Worm (Caenorhabditis elegans) whole organism, young adult: Measurements from ENCODE around the gene Y46H3D.8.

Experiments
- B0261.1 ChIP-seq: sonication (generic microtip); optimal IDR thresholded peaks from 2 replicates; lab custom pipeline; 2016; ENCODE audit warnings: mild to moderate bottlenecking, missing genetic modification characterization, moderate library complexity, missing compliant biosample characterization
- C17E4.6 ChIP-seq: fragments of 200-800 bp; sonication (Bioruptor generic); IDR thresholded peaks from 2 replicates; pipeline ENCODE4 v1.3.6; 2022; ENCODE audit warnings: missing genetic modification reagents, missing genetic modification characterization, missing compliant biosample characterization
- F10E7.11 ChIP-seq: sonication (generic microtip); optimal IDR thresholded peaks from 2 replicates; lab custom pipeline; 2017; ENCODE audit warnings: mild to moderate bottlenecking, missing genetic modification characterization, moderate library complexity, missing compliant biosample characterization
- F22D6.2 ChIP-seq: sonication (generic microtip); optimal IDR thresholded peaks from 2 replicates; lab custom pipeline; 2016; ENCODE audit warnings: mild to moderate bottlenecking, missing genetic modification characterization, missing compliant biosample characterization
- F37B4.10 ChIP-seq: fragments of 200-800 bp; sonication (Bioruptor generic); IDR thresholded peaks from 2 replicates; pipeline ENCODE4 v1.3.6; 2022; ENCODE audit warnings: missing genetic modification characterization, missing compliant biosample characterization
- F49E8.2 ChIP-seq: sonication (generic microtip); optimal IDR thresholded peaks from 3 replicates; lab custom pipeline; 2017; ENCODE audit warnings: missing genetic modification characterization, mild to moderate bottlenecking, missing compliant biosample characterization, antibody characterized with exemption, moderate library complexity; ENCODE audit not compliant: insufficient read depth
- F52B5.7 ChIP-seq: sonication (generic microtip); optimal IDR thresholded peaks from 2 replicates; lab custom pipeline; 2016; ENCODE audit warnings: mild to moderate bottlenecking, missing genetic modification characterization, missing compliant biosample characterization
- F57A8.1 ChIP-seq: fragments of 200-800 bp; sonication (Bioruptor generic); optimal IDR thresholded peaks from 2 replicates; lab custom pipeline; 2018; ENCODE audit warnings: mild to moderate bottlenecking, missing genetic modification characterization, moderate library complexity, missing compliant biosample characterization
- F57C9.4 ChIP-seq: sonication (generic microtip); optimal IDR thresholded peaks from 2 replicates; lab custom pipeline; 2017; ENCODE audit warnings: mild to moderate bottlenecking, missing genetic modification characterization, missing compliant biosample characterization
- K12H6.12 ChIP-seq: fragments of 200-800 bp; sonication (Bioruptor generic); optimal IDR thresholded peaks from 2 replicates; lab custom pipeline; 2018; ENCODE audit warnings: mild to moderate bottlenecking, missing genetic modification characterization, missing compliant biosample characterization
- aptf-2 ChIP-seq: fragments of 200-800 bp; sonication (Bioruptor generic); conservative IDR thresholded peaks from 2 replicates; pipeline ENCODE4 v1.3.6; 2022; ENCODE audit warnings: missing genetic modification reagents, missing genetic modification characterization, missing compliant biosample characterization
- ccch-3 ChIP-seq: fragments of 200-800 bp; sonication (Bioruptor generic); optimal IDR thresholded peaks from 2 replicates; lab custom pipeline; 2018; ENCODE audit warnings: mild to moderate bottlenecking, missing genetic modification characterization, missing compliant biosample characterization
- cebp-1 ChIP-seq, 2 experiments: fragments of 200-800 bp in 1 of 2; sonication (Bioruptor generic) in 1 of 2; sonication (generic microtip) in 1 of 2; IDR thresholded peaks in 1 of 2; optimal IDR thresholded peaks in 1 of 2; 2 replicates each; pipeline versions ENCODE4 v1.3.6 to Lab custom; 2017 to 2022; ENCODE audit warnings: missing compliant biosample characterization in 2 of 2, missing genetic modification characterization in 2 of 2, mild to moderate bottlenecking in 1 of 2, missing genetic modification reagents in 1 of 2, moderate library complexity in 1 of 2
- cebp-2 ChIP-seq: fragments of 200-800 bp; sonication (Bioruptor generic); IDR thresholded peaks from 2 replicates; pipeline ENCODE4 v1.3.6; 2022; ENCODE audit warnings: missing genetic modification characterization, missing compliant biosample characterization
- chd-7 ChIP-seq: sonication (generic microtip); optimal IDR thresholded peaks from 2 replicates; lab custom pipeline; 2016; ENCODE audit warnings: mild to moderate bottlenecking, missing genetic modification characterization, moderate library complexity, missing compliant biosample characterization
- die-1 ChIP-seq: sonication (generic microtip); optimal IDR thresholded peaks from 2 replicates; lab custom pipeline; 2016; ENCODE audit warnings: missing genotype, mild to moderate bottlenecking, missing genetic modification characterization, missing compliant biosample characterization
- efl-1 ChIP-seq: fragments of 150-350 bp; optimal IDR thresholded peaks from 2 replicates; lab custom pipeline; 2014; ENCODE audit warnings: missing biosample characterization, missing genetic modification reagents, missing genetic modification characterization
- egl-44 ChIP-seq: fragments of 200-800 bp; sonication (Bioruptor generic); IDR thresholded peaks from 2 replicates; pipeline ENCODE4 v1.3.6; 2022; ENCODE audit warnings: missing genetic modification reagents, missing genetic modification characterization, missing compliant biosample characterization
- egrh-3 ChIP-seq: fragments of 200-800 bp; sonication (Bioruptor generic); IDR thresholded peaks from 2 replicates; pipeline ENCODE4 v1.3.6; 2022; ENCODE audit warnings: missing genetic modification reagents, missing genetic modification characterization, missing compliant biosample characterization
- gei-17 ChIP-seq: fragments of 200-800 bp; sonication (Bioruptor generic); optimal IDR thresholded peaks from 2 replicates; lab custom pipeline; 2018; ENCODE audit warnings: mild to moderate bottlenecking, missing genetic modification characterization, missing compliant biosample characterization
- hmg-20 ChIP-seq: fragments of 200-800 bp; sonication (Bioruptor generic); IDR thresholded peaks from 2 replicates; pipeline ENCODE4 v1.3.6; 2022; ENCODE audit warnings: missing genetic modification reagents, missing genetic modification characterization, missing compliant biosample characterization
- hrde-1 ChIP-seq: sonication (generic microtip); optimal IDR thresholded peaks from 2 replicates; lab custom pipeline; 2016; ENCODE audit warnings: missing genetic modification characterization, mild to moderate bottlenecking, missing compliant biosample characterization, moderate library complexity, missing genotype, missing genetic modification reagents, borderline replicate concordance
- lin-54 ChIP-seq: fragments of 200-800 bp; sonication (Bioruptor generic); optimal IDR thresholded peaks from 2 replicates; lab custom pipeline; 2018; ENCODE audit warnings: mild to moderate bottlenecking, missing genetic modification characterization, missing compliant biosample characterization
- lir-1 ChIP-seq: fragments of 200-800 bp; sonication (Bioruptor generic); conservative IDR thresholded peaks from 2 replicates; pipeline ENCODE4 v1.3.6; 2022; ENCODE audit warnings: missing genetic modification reagents, missing genetic modification characterization, missing compliant biosample characterization
- lsl-1 ChIP-seq: fragments of 200-800 bp; sonication (Bioruptor generic); optimal IDR thresholded peaks from 2 replicates; lab custom pipeline; 2018; ENCODE audit warnings: mild to moderate bottlenecking, missing genetic modification characterization, moderate library complexity, missing compliant biosample characterization
- mcd-1 ChIP-seq: fragments of 200-800 bp; sonication (Bioruptor generic); IDR thresholded peaks from 2 replicates; pipeline ENCODE4 v1.3.6; 2022; ENCODE audit warnings: missing genetic modification reagents, missing genetic modification characterization, missing compliant biosample characterization
- mxl-1 ChIP-seq: sonication (generic microtip); optimal IDR thresholded peaks from 2 replicates; lab custom pipeline; 2016; ENCODE audit warnings: missing genetic modification characterization, missing compliant biosample characterization
- nfya-2 ChIP-seq: fragments of 200-800 bp; sonication (Bioruptor generic); IDR thresholded peaks from 2 replicates; pipeline ENCODE4 v1.3.6; 2022; ENCODE audit warnings: missing genetic modification reagents, missing genetic modification characterization, missing compliant biosample characterization
- nhr-179 ChIP-seq: sonication (generic microtip); optimal IDR thresholded peaks from 2 replicates; lab custom pipeline; 2016; ENCODE audit warnings: mild to moderate bottlenecking, missing genetic modification characterization, missing compliant biosample characterization
- nhr-27 ChIP-seq: fragments of 200-800 bp; sonication (Bioruptor generic); optimal IDR thresholded peaks from 2 replicates; lab custom pipeline; 2018; ENCODE audit warnings: mild to moderate bottlenecking, missing genetic modification characterization, moderate library complexity, missing compliant biosample characterization
- sdz-38 ChIP-seq: sonication (generic microtip); optimal IDR thresholded peaks from 2 replicates; lab custom pipeline; 2016; ENCODE audit warnings: missing genotype, missing genetic modification characterization, missing compliant biosample characterization
- snpc-4 ChIP-seq, 5 experiments: fragments of 150-350 bp in 1 of 5; sonication (generic microtip) in 4 of 5; optimal IDR thresholded peaks; 2 replicates each; lab custom pipeline; 2014 to 2018; ENCODE audit warnings: missing genetic modification characterization in 5 of 5, missing biosample characterization in 3 of 5, antibody characterized with exemption in 2 of 5, mild to moderate bottlenecking in 2 of 5, missing compliant biosample characterization in 2 of 5, missing genotype in 2 of 5, moderate library complexity in 2 of 5, missing genetic modification reagents in 1 of 5
- sptf-2 ChIP-seq: fragments of 200-800 bp; sonication (Bioruptor generic); optimal IDR thresholded peaks from 2 replicates; lab custom pipeline; 2018; ENCODE audit warnings: mild to moderate bottlenecking, missing genetic modification characterization, missing compliant biosample characterization
- tlf-1 ChIP-seq: fragments of 200-800 bp; sonication (Bioruptor generic); optimal IDR thresholded peaks from 2 replicates; lab custom pipeline; 2018; ENCODE audit warnings: mild to moderate bottlenecking, missing genetic modification characterization, missing compliant biosample characterization
- unc-62 ChIP-seq: fragments of 150-350 bp; optimal IDR thresholded peaks from 2 replicates; lab custom pipeline; 2014; ENCODE audit warnings: missing biosample characterization, missing genetic modification reagents, missing genetic modification characterization
- zfh-2 ChIP-seq: fragments of 200-800 bp; sonication (Bioruptor generic); conservative IDR thresholded peaks from 2 replicates; pipeline ENCODE4 v1.3.6; 2022; ENCODE audit warnings: missing genetic modification reagents, missing genetic modification characterization, missing compliant biosample characterization
- ztf-3 ChIP-seq: fragments of 200-800 bp; sonication (Bioruptor generic); optimal IDR thresholded peaks from 2 replicates; lab custom pipeline; 2018; ENCODE audit warnings: mild to moderate bottlenecking, missing genetic modification characterization, missing compliant biosample characterization
- ztf-6 ChIP-seq: fragments of 200-800 bp; sonication (Bioruptor generic); IDR thresholded peaks from 2 replicates; pipeline ENCODE4 v1.3.6; 2022; ENCODE audit warnings: missing genetic modification reagents, missing genetic modification characterization, missing compliant biosample characterization

Y46H3D.8 gene

DNA sequence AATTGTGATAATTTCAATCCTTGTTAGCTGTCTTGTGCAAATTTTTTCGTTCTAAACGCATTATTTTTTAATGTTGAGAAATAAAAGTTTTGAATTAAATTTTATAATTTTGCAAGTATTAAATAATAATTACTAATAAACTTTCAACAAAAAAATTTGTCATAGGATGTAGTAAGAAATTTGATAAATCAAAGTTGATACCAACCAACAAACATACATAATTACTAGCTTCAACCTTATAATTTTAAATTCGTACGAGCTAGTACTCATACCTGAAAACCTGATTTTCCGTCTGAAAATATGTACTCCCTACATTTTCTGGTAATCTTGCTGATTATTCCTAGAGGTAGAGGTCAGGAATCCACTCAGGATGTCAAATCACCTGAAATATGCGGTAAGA is 20.0 kb upstream of the Y46H3D.8 start, which contains the start of gene irld-44:
irld-44 (plus strand) TSS at position 301 of the 400 bp plus-strand sequence.
- TF ChIP-seq aptf-2 (GFP tag; lab: Robert Waterston, UW) (no peak), nhr-27 (no peak), F10E7.11 (no peak), lsl-1 (GFP tag; lab: Kevin White, UChicago) (no peak), ztf-6 (GFP tag; lab: Robert Waterston, UW) (no peak), B0261.1 (tag; lab: Kevin White, UChicago) (no peak), nhr-179 (no peak), C17E4.6 (GFP tag; lab: Robert Waterston, UW) (no peak), lir-1 (GFP tag; lab: Robert Waterston, UW) (no peak)
- TF ChIP-seq, all 124 proteins: peak for 0

DNA sequence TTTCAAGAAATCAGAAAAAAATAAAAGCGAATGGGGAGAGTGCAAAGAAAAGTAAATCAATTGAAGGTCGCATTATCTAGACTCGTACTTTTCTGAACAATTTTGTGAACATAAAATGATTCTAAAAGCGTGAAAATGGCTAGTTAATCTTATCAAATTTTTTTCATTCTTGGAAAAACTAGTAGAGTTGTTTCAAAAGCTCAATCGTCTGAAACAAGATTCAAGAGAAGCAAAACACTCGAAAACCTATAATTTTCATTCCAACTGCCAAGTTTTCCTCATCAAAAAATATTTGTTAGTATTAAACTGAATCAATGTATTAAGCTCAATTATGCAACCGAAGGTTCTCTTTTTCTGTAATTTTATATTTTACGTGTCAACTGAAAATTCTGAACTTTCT is 17.0 kb upstream of the Y46H3D.8 start, which contains the start of gene irld-45:
irld-45 (plus strand) TSS at position 301 of the 400 bp plus-strand sequence.
- TF ChIP-seq unc-62 (GFP tag; lab: Kevin White, UChicago) (no peak), snpc-4 (GFP tag; optimal IDR thresholded peaks at IDR 0.05; lab: Kevin White, UChicago) (no peak), snpc-4 (tag; optimal IDR thresholded peaks at IDR 0.05; lab: Kevin White, UChicago) (no peak), lin-54 (no peak), ccch-3 (no peak), K12H6.12 (tag; lab: Kevin White, UChicago) (no peak), C17E4.6 (GFP tag; lab: Robert Waterston, UW) (no peak), egrh-3 (no peak), cebp-2 (no peak), mxl-1 (tag; lab: Kevin White, UChicago) (no peak), egl-44 (GFP tag; lab: Robert Waterston, UW) (no peak), F37B4.10 (no peak), sdz-38 (tag; lab: Kevin White, UChicago) (no peak), F49E8.2 (tag; lab: Kevin White, UChicago) (no peak), F57A8.1 (GFP tag; lab: Kevin White, UChicago) (no peak), F22D6.2 (tag; lab: Kevin White, UChicago) (no peak), zfh-2 (GFP tag; lab: Robert Waterston, UW) (no peak), efl-1 (GFP tag; lab: Kevin White, UChicago) (no peak), die-1 (tag; lab: Kevin White, UChicago) (no peak), hmg-20 (GFP tag; lab: Robert Waterston, UW) (no peak)

ce11 chrV:1643886-1644285 is 12.8 kb upstream of the Y46H3D.8 start, which contains the start of gene alh-2:
Gene alh-2 (plus strand): TSS chrV:1644169.
- TF ChIP-seq F57C9.4 (tag; lab: Kevin White, UChicago) (no peak), efl-1 (GFP tag; lab: Kevin White, UChicago) (no peak), chd-7 (tag; lab: Kevin White, UChicago) (no peak), tlf-1 (GFP tag; lab: Kevin White, UChicago) (no peak), sptf-2 (GFP tag; lab: Kevin White, UChicago) (no peak), egrh-3 (no peak), lin-54 (no peak), F52B5.7 (no peak), F57A8.1 (GFP tag; lab: Kevin White, UChicago) (no peak), F22D6.2 (tag; lab: Kevin White, UChicago) (no peak), ztf-3 (GFP tag; lab: Kevin White, UChicago) (no peak), mcd-1 (no peak)
- TF ChIP-seq, all 124 proteins: peak for 0

- no peak for TF ChIP-seq gei-17
- 0 out of 2 replicates have a peak, but pooled peaks have one; percentile 55 for TF ChIP-seq nfya-2
- TF ChIP-seq lir-1 (GFP tag; lab: Robert Waterston, UW): no peak
- TF ChIP-seq cebp-1 (GFP tag; IDR thresholded peaks at IDR 0.05; lab: Robert Waterston, UW): no peak
- no peak for TF ChIP-seq cebp-1 (tag; optimal IDR thresholded peaks at IDR 0.05; lab: Kevin White, UChicago)
- no peak for TF ChIP-seq hrde-1
Observed at ce11 chrV:1642768-1643167, 11.7 kb upstream of the Y46H3D.8 start.
